Worm (Caenorhabditis elegans) whole organism, L4 larva: Measurements from ENCODE around the gene abch-1.

Experiments
- madf-9 ChIP-seq: fragments of 200-800 bp; sonication (Bioruptor generic); conservative IDR thresholded peaks from 2 replicates; pipeline ENCODE4 v1.3.6; 2022; ENCODE audit warnings: missing genetic modification reagents, missing genetic modification characterization, missing compliant biosample characterization
- nhr-77 ChIP-seq: fragments of 150-350 bp; optimal IDR thresholded peaks from 2 replicates; lab custom pipeline; 2014; ENCODE audit warnings: missing biosample characterization, missing genetic modification characterization

DNA sequence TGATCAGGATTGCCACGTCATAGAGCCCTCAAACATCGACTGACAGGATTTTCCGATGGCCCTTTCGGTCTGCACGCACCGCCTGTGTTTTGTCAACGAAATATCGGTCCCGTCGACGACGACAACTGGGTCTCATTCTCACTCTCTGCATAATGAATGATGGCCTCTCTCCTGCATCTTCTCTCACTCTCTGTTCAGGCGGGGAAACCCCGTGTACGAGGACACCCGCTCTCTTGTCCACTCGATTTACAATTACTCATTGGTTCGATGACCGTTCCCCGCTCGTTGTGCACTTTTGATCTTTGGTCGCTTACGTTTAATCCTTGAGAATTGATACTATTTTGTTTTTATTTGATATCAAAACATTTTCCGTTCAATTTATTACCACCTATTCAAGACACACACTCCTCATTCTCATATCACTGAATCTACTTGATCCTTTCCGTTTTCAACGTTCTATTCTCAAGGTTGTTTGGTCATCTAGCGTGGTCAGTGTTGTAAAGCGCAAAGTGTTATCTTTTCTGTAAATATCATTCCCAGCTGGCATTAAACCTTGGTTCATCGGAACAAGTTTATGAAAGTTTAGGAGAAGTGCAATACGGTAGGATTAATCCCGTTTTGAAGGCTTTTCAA, 8.7 kb downstream of the abch-1 start:
- no peak for TF ChIP-seq nhr-77 (tag; lab: Kevin White, UChicago)
- no peak for TF ChIP-seq madf-9
